Worm (Caenorhabditis elegans): Measurements from ENCODE around the gene clec-59.

ce11 chrII:10476039-10476438 lies 3.2 kb downstream of the clec-59 start, which contains the start of gene clec-58:
- TF ChIP-seq ama-1 (optimal IDR thresholded peaks at IDR 0.05) (no peak), unc-55 (GFP tag; optimal IDR thresholded peaks at IDR 0.05) (no peak), nhr-237 (tag; optimal IDR thresholded peaks at IDR 0.05) (no peak), sma-3 (GFP tag; optimal IDR thresholded peaks at IDR 0.05) (no peak), ztf-4 (tag; optimal IDR thresholded peaks at IDR 0.05) (no peak), snpc-4 (tag; optimal IDR thresholded peaks at IDR 0.05) (no peak), blmp-1 (tag; optimal IDR thresholded peaks at IDR 0.05; ENCODE audit: insufficient read depth) (no peak), ceh-82 (tag; optimal IDR thresholded peaks at IDR 0.05) (no peak), R02D3.7 (tag; optimal IDR thresholded peaks at IDR 0.05) (no peak), nhr-11 (tag; optimal IDR thresholded peaks at IDR 0.05) (no peak), egl-27 (tag; optimal IDR thresholded peaks at IDR 0.05) (no peak), mab-5 (tag; optimal IDR thresholded peaks at IDR 0.05) (no peak)

All from whole organism, L2 larva.